Worm (Caenorhabditis elegans): ENCODE measurements around the gene col-105.

The col-105 gene

ce11 chrIV:1391446-1391845 is 32.4 kb upstream of the col-105 start:
- TF ChIP-seq R02D3.7 (tag; optimal IDR thresholded peaks at IDR 0.05) (no peak), lin-15B (tag; optimal IDR thresholded peaks at IDR 0.05) (no peak), ZK546.5 (tag; optimal IDR thresholded peaks at IDR 0.05) (no peak), dpl-1 (GFP tag; optimal IDR thresholded peaks at IDR 0.05) (no peak), nhr-48 (tag; optimal IDR thresholded peaks at IDR 0.05) (no peak), unc-62 (GFP tag; optimal IDR thresholded peaks at IDR 0.05 in 1 of 2) (peak in 1 of 2 experiments; percentile 48), unc-62 (tag; optimal IDR thresholded peaks at IDR 0.05) (no peak), D1046.2 (GFP tag; IDR thresholded peaks at IDR 0.05) (no peak), daf-16 (GFP tag; optimal IDR thresholded peaks at IDR 0.05) (no peak), daf-16 (tag; optimal IDR thresholded peaks at IDR 0.05) (peak; percentile 26), php-3 (GFP tag; IDR thresholded peaks at IDR 0.05) (no peak), aha-1 (tag) (no peak), saeg-2 (GFP tag; IDR thresholded peaks at IDR 0.05) (no peak), daf-12 (tag; optimal IDR thresholded peaks at IDR 0.05) (no peak), mes-2 (tag; optimal IDR thresholded peaks at IDR 0.05; ENCODE audit: poor library complexity, severe bottlenecking) (no peak), sdz-12 (GFP tag; optimal IDR thresholded peaks at IDR 0.05) (no peak), nhr-102 (tag; optimal IDR thresholded peaks at IDR 0.05) (no peak), dmd-8 (GFP tag; IDR thresholded peaks at IDR 0.05) (no peak)

- no peak for TF ChIP-seq tag-97 (GFP tag; IDR thresholded peaks at IDR 0.05)
- TF ChIP-seq vab-7 (GFP tag; IDR thresholded peaks at IDR 0.05): 0 out of 2 replicates have a peak, but pooled peaks have one; percentile 26
- TF ChIP-seq lin-38 (GFP tag; IDR thresholded peaks at IDR 0.05): 0 out of 2 replicates have a peak, but pooled peaks have one; percentile 19
Observed at ce11 chrIV:1390102-1390501, 31.1 kb upstream of the col-105 start.

- no peak for TF ChIP-seq ceh-20 (GFP tag; IDR thresholded peaks at IDR 0.05)
- TF ChIP-seq hlh-11 (tag; optimal IDR thresholded peaks at IDR 0.05): peak; percentile 39
- TF ChIP-seq nhr-42 (GFP tag; IDR thresholded peaks at IDR 0.05): no peak
- no peak for TF ChIP-seq zag-1 (tag; optimal IDR thresholded peaks at IDR 0.05)
- TF ChIP-seq dve-1 (tag; optimal IDR thresholded peaks at IDR 0.05; ENCODE audit: insufficient read depth): peak; percentile 32
- peak; percentile 4 for TF ChIP-seq nhr-77 (tag; optimal IDR thresholded peaks at IDR 0.05)
- peak; percentile 43; the same call in 1 of the 2 replicates for TF ChIP-seq dmd-6 (GFP tag; IDR thresholded peaks at IDR 0.05)
- peak; percentile 62; the same call in 1 of the 2 replicates for TF ChIP-seq nhr-41 (GFP tag; IDR thresholded peaks at IDR 0.05)
- TF ChIP-seq aha-1 (tag): peak; percentile 26
- peak; percentile 34 for TF ChIP-seq pqm-1 (tag; optimal IDR thresholded peaks at IDR 0.05)
- no peak for TF ChIP-seq pha-4 (GFP tag; IDR thresholded peaks at IDR 0.05)
- TF ChIP-seq pha-4 (tag; optimal IDR thresholded peaks at IDR 0.05): no peak
- TF ChIP-seq nhr-28 (tag; optimal IDR thresholded peaks at IDR 0.05): peak; percentile 19
- TF ChIP-seq ceh-28 (tag; optimal IDR thresholded peaks at IDR 0.05): no peak
Observed at ce11 chrIV:1389599-1389998, 30.6 kb upstream of the col-105 start.

- TF ChIP-seq dmd-8 (GFP tag; IDR thresholded peaks at IDR 0.05): no peak
- TF ChIP-seq nhr-28 (tag; optimal IDR thresholded peaks at IDR 0.05): peak; percentile 21
- TF ChIP-seq nhr-48 (tag; optimal IDR thresholded peaks at IDR 0.05): no peak
- TF ChIP-seq lir-3 (tag; optimal IDR thresholded peaks at IDR 0.05): no peak
- peak in 1 of 2 experiments; percentile 6 for TF ChIP-seq mdl-1 (tag; optimal IDR thresholded peaks at IDR 0.05)
- TF ChIP-seq lin-13 (GFP tag; optimal IDR thresholded peaks at IDR 0.05): no peak
- TF ChIP-seq hlh-30 (tag; optimal IDR thresholded peaks at IDR 0.05; ENCODE audit: insufficient read depth): peak; percentile 47
Observed at ce11 chrIV:1389021-1389420, 30.0 kb upstream of the col-105 start.
